Fruit fly (Drosophila melanogaster): Measurements from ENCODE around the gene CG45413.
A peak's percentile ranks its signal among the peaks of the same experiment; 100 is the strongest.

The CG45413 gene

dm6 chr3L:6903985-6904384 is 27.8 kb downstream of the CG45413 start (continued):
- TF ChIP-seq nau (GFP tag; optimal IDR thresholded peaks at IDR 0.05) (peak; percentile 76), Camta (GFP tag; optimal IDR thresholded peaks at IDR 0.05) (no peak), hbn (GFP tag; IDR thresholded peaks at IDR 0.05; ENCODE audit: partially characterized antibody) (no peak), cato (GFP tag; optimal IDR thresholded peaks at IDR 0.05; ENCODE audit: borderline replicate concordance) (no peak), row (GFP tag; IDR thresholded peaks at IDR 0.05) (no peak), CG3847 (GFP tag; IDR thresholded peaks at IDR 0.05) (no peak), CG3407 (GFP tag; optimal IDR thresholded peaks at IDR 0.05) (no peak), otp (GFP tag; IDR thresholded peaks at IDR 0.05) (peak; percentile 52; the same call in 1 of the 3 replicates), CG6689 (GFP tag; IDR thresholded peaks at IDR 0.05) (no peak), sens (GFP tag) (no peak), CG4282 (GFP tag; optimal IDR thresholded peaks at IDR 0.05) (no peak), insv (GFP tag; optimal IDR thresholded peaks at IDR 0.05) (no peak), sob (GFP tag; IDR thresholded peaks at IDR 0.05) (peak; percentile 67), CG4617 (GFP tag; optimal IDR thresholded peaks at IDR 0.05; ENCODE audit: borderline replicate concordance) (no peak), D19A (tag; optimal IDR thresholded peaks at IDR 0.05) (no peak), CG3995 (GFP tag; optimal IDR thresholded peaks at IDR 0.05) (no peak), sqz (GFP tag; optimal IDR thresholded peaks at IDR 0.05) (no peak), amos (GFP tag; IDR thresholded peaks at IDR 0.05; ENCODE audit: partially characterized antibody) (peak; percentile 33; the same call in 1 of the 2 replicates), br (optimal IDR thresholded peaks at IDR 0.05) (no peak), HLH54F (GFP tag; optimal IDR thresholded peaks at IDR 0.05) (no peak), CG1529 (GFP tag; optimal IDR thresholded peaks at IDR 0.05) (no peak), CG34422 (GFP tag; IDR thresholded peaks at IDR 0.05) (peak; percentile 73; the same call in 1 of the 3 replicates), CG13296 (GFP tag; optimal IDR thresholded peaks at IDR 0.05) (no peak), cad (GFP tag; optimal IDR thresholded peaks at IDR 0.05) (no peak)

- TF ChIP-seq seq (GFP tag; IDR thresholded peaks at IDR 0.05) (peak; percentile 20; the same call in 1 of the 2 replicates), ssp (GFP tag; IDR thresholded peaks at IDR 0.05) (no peak), scrt (GFP tag; optimal IDR thresholded peaks at IDR 0.05) (peak; percentile 61), CG8478 (optimal IDR thresholded peaks at IDR 0.05) (no peak), hkb (optimal IDR thresholded peaks at IDR 0.05) (no peak), hkb (GFP tag; IDR thresholded peaks at IDR 0.05) (no peak), Nf-YB (GFP tag; optimal IDR thresholded peaks at IDR 0.05) (peak; percentile 26), chinmo (GFP tag; IDR thresholded peaks at IDR 0.05; ENCODE audit: partially characterized antibody) (0 out of 4 replicates have a peak, but pooled peaks have one; percentile 40), CG14441 (GFP tag; IDR thresholded peaks at IDR 0.05) (no peak), CG6683 (GFP tag; optimal IDR thresholded peaks at IDR 0.05) (no peak), CG34422 (GFP tag; IDR thresholded peaks at IDR 0.05) (no peak), btn (GFP tag; optimal IDR thresholded peaks at IDR 0.05) (no peak), ci (GFP tag; IDR thresholded peaks at IDR 0.05) (no peak), cg (GFP tag; optimal IDR thresholded peaks at IDR 0.05) (peak; percentile 59), ewg (GFP tag; optimal IDR thresholded peaks at IDR 0.05) (peak; percentile 87), Rfx (GFP tag; IDR thresholded peaks at IDR 0.05) (peak; percentile 14; the same call in 1 of the 2 replicates), Doc2 (GFP tag; IDR thresholded peaks at IDR 0.05) (no peak), nom (GFP tag; optimal IDR thresholded peaks at IDR 0.05) (no peak), pum (GFP tag; optimal IDR thresholded peaks at IDR 0.05) (no peak), ERR (GFP tag; optimal IDR thresholded peaks at IDR 0.05) (no peak), al (GFP tag; IDR thresholded peaks at IDR 0.05) (no peak), emc (GFP tag; optimal IDR thresholded peaks at IDR 0.05) (no peak), HHEX (GFP tag; optimal IDR thresholded peaks at IDR 0.05) (no peak), tap (tag; optimal IDR thresholded peaks at IDR 0.05) (no peak), crol (GFP tag; IDR thresholded peaks at IDR 0.05) (peak; percentile 69), Nf-YC (tag; optimal IDR thresholded peaks at IDR 0.05) (peak; percentile 80), dan (GFP tag; IDR thresholded peaks at IDR 0.05) (no peak), abd-A (tag; optimal IDR thresholded peaks at IDR 0.05) (peak; percentile 90)
Measured at dm6 chr3L:6899286-6899685, 32.5 kb downstream of the CG45413 start.

Data from whole organism, embryonic.